Worm (Caenorhabditis elegans) whole organism, early embryonic: ENCODE results near the gene faah-6.

Experiments
- F13C5.2 ChIP-seq: sonication (generic microtip); optimal IDR thresholded peaks from 2 replicates; lab custom pipeline; 2017; ENCODE audit warnings: mild to moderate bottlenecking, missing genetic modification characterization, inconsistent platforms, missing compliant biosample characterization
- ama-1 ChIP-seq: fragments of 150-350 bp; optimal IDR thresholded peaks from 2 replicates; lab custom pipeline; 2014
- pes-1 ChIP-seq: fragments of 200-800 bp; sonication (Bioruptor generic); IDR thresholded peaks from 2 replicates; pipeline ENCODE4 v1.3.6; 2022; ENCODE audit warnings: missing genetic modification reagents, missing genetic modification characterization, missing compliant biosample characterization
- tra-4 ChIP-seq: sonication (generic microtip); optimal IDR thresholded peaks from 2 replicates; lab custom pipeline; 2017; ENCODE audit warnings: missing genetic modification characterization, missing compliant biosample characterization

ce11 chrIII:11615802-11616201 lies 34.5 kb upstream of the faah-6 start:
- TF ChIP-seq pes-1 (GFP tag; lab: Robert Waterston, UW) (no peak), ama-1 (no peak), F13C5.2 (tag; lab: Kevin White, UChicago) (no peak), tra-4 (tag; lab: Kevin White, UChicago) (no peak)
